Worm (Caenorhabditis elegans) whole organism, L4 larva: ENCODE data around the gene fbxc-33.

Experiments used
- D1046.2 ChIP-seq: fragments of 200-800 bp; sonication (Bioruptor generic); IDR thresholded peaks from 2 replicates; pipeline ENCODE4 v1.3.6; 2022; ENCODE audit warnings: missing genetic modification characterization, missing compliant biosample characterization
- R02D3.7 ChIP-seq: fragments of 150-350 bp; sonication (generic microtip); optimal IDR thresholded peaks from 3 replicates; lab custom pipeline; 2014; ENCODE audit warnings: missing biosample characterization, missing genetic modification characterization
- Y75B8A.6 ChIP-seq: fragments of 200-800 bp; sonication (Bioruptor generic); IDR thresholded peaks from 2 replicates; pipeline ENCODE4 v1.3.6; 2022; ENCODE audit warnings: missing genetic modification reagents, missing genetic modification characterization, missing compliant biosample characterization
- aha-1 ChIP-seq: fragments of 150-350 bp; peaks from one replicate; lab custom pipeline; 2014; ENCODE audit warnings: missing biosample characterization, missing genetic modification characterization
- ceh-20 ChIP-seq: fragments of 200-800 bp; sonication (Bioruptor generic); IDR thresholded peaks from 2 replicates; pipeline ENCODE4 v1.3.6; 2022; ENCODE audit warnings: missing genetic modification reagents, missing genetic modification characterization, missing compliant biosample characterization
- ceh-28 ChIP-seq: fragments of 150-350 bp; optimal IDR thresholded peaks from 2 replicates; lab custom pipeline; 2014; ENCODE audit warnings: missing biosample characterization, missing genetic modification reagents, missing genetic modification characterization
- ceh-44 ChIP-seq: fragments of 200-800 bp; sonication (Bioruptor generic); IDR thresholded peaks from 2 replicates; pipeline ENCODE4 v1.3.6; 2022; ENCODE audit warnings: missing genetic modification reagents, missing genetic modification characterization, missing compliant biosample characterization
- ctbp-1 ChIP-seq: fragments of 200-800 bp; sonication (Bioruptor generic); IDR thresholded peaks from 2 replicates; pipeline ENCODE4 v1.3.6; 2022; ENCODE audit warnings: missing genetic modification reagents, missing genetic modification characterization, missing compliant biosample characterization
- dmd-6 ChIP-seq: fragments of 200-800 bp; sonication (Bioruptor generic); IDR thresholded peaks from 2 replicates; pipeline ENCODE4 v1.3.6; 2022; ENCODE audit warnings: missing genetic modification reagents, missing genetic modification characterization, missing compliant biosample characterization
- dmd-8 ChIP-seq: fragments of 200-800 bp; sonication (Bioruptor generic); IDR thresholded peaks from 2 replicates; pipeline ENCODE4 v1.3.6; 2022; ENCODE audit warnings: missing genetic modification characterization, missing compliant biosample characterization
- dmd-9 ChIP-seq: fragments of 200-800 bp; sonication (Bioruptor generic); IDR thresholded peaks from 2 replicates; pipeline ENCODE4 v1.3.6; 2022; ENCODE audit warnings: missing genetic modification reagents, missing genetic modification characterization, missing compliant biosample characterization
- dpl-1 ChIP-seq: fragments of 150-350 bp; optimal IDR thresholded peaks from 2 replicates; lab custom pipeline; 2014; ENCODE audit warnings: missing biosample characterization, missing genetic modification reagents, missing genetic modification characterization
- fkh-10 ChIP-seq: fragments of 150-350 bp; optimal IDR thresholded peaks from 2 replicates; lab custom pipeline; 2014; ENCODE audit warnings: missing biosample characterization, missing genetic modification reagents, missing genetic modification characterization
- fos-1 ChIP-seq: fragments of 150-350 bp; optimal IDR thresholded peaks from 2 replicates; lab custom pipeline; 2014; ENCODE audit warnings: missing biosample characterization, missing genetic modification characterization
- hlh-11 ChIP-seq: fragments of 200-800 bp; sonication (Bioruptor generic); optimal IDR thresholded peaks from 2 replicates; lab custom pipeline; 2018; ENCODE audit warnings: mild to moderate bottlenecking, missing genetic modification characterization, missing compliant biosample characterization
- hlh-30 ChIP-seq: sonication (generic microtip); optimal IDR thresholded peaks from 2 replicates; lab custom pipeline; 2017; ENCODE audit warnings: antibody characterized with exemption, mild to moderate bottlenecking, missing genetic modification characterization, missing compliant biosample characterization; ENCODE audit not compliant: insufficient read depth
- jun-1 ChIP-seq: fragments of 150-350 bp; optimal IDR thresholded peaks from 2 replicates; lab custom pipeline; 2014; ENCODE audit warnings: missing biosample characterization, missing genetic modification reagents, missing genetic modification characterization
- lin-1 ChIP-seq: fragments of 200-800 bp; sonication (Bioruptor generic); IDR thresholded peaks from 2 replicates; pipeline ENCODE4 v1.3.6; 2022; ENCODE audit warnings: missing genetic modification reagents, missing genetic modification characterization, missing compliant biosample characterization
- lin-13 ChIP-seq: fragments of 150-350 bp; optimal IDR thresholded peaks from 2 replicates; lab custom pipeline; 2014; ENCODE audit warnings: missing biosample characterization, missing genetic modification reagents, missing genetic modification characterization
- lsy-2 ChIP-seq, 2 experiments: fragments of 150-350 bp in 1 of 2; sonication (generic microtip) in 1 of 2; optimal IDR thresholded peaks; 2 replicates each; lab custom pipeline; 2014 to 2017; ENCODE audit warnings: missing biosample characterization in 2 of 2, missing genetic modification characterization in 2 of 2
- mdl-1 ChIP-seq, 2 experiments: fragments of 150-350 bp in 1 of 2; sonication (generic microtip) in 1 of 2; optimal IDR thresholded peaks; 2 replicates each; lab custom pipeline; 2014 to 2017; ENCODE audit warnings: missing biosample characterization in 2 of 2, missing genetic modification characterization in 2 of 2
- mes-2 ChIP-seq: sonication (generic microtip); optimal IDR thresholded peaks from 2 replicates; lab custom pipeline; 2016; ENCODE audit warnings: missing genotype, mild to moderate bottlenecking, missing genetic modification characterization, missing compliant biosample characterization; ENCODE audit not compliant: poor library complexity, severe bottlenecking
- mxl-2 ChIP-seq: fragments of 200-800 bp; sonication (Bioruptor generic); conservative IDR thresholded peaks from 2 replicates; pipeline ENCODE4 v1.3.6; 2022; ENCODE audit warnings: missing genetic modification reagents, missing genetic modification characterization, missing compliant biosample characterization
- mxl-3 ChIP-seq: fragments of 200-800 bp; sonication (Bioruptor generic); optimal IDR thresholded peaks from 2 replicates; lab custom pipeline; 2018; ENCODE audit warnings: mild to moderate bottlenecking, missing genetic modification characterization, missing compliant biosample characterization
- nhr-10 ChIP-seq: fragments of 150-350 bp; optimal IDR thresholded peaks from 2 replicates; lab custom pipeline; 2014; ENCODE audit warnings: missing biosample characterization, missing genetic modification characterization
- nhr-102 ChIP-seq: sonication (generic microtip); optimal IDR thresholded peaks from 2 replicates; lab custom pipeline; 2016; ENCODE audit warnings: mild to moderate bottlenecking, missing genetic modification characterization, moderate library complexity, missing compliant biosample characterization
- nhr-237 ChIP-seq: sonication (generic microtip); optimal IDR thresholded peaks from 2 replicates; lab custom pipeline; 2017; ENCODE audit warnings: missing biosample characterization, missing genetic modification characterization
- nhr-25 ChIP-seq: sonication (generic microtip); optimal IDR thresholded peaks from 2 replicates; lab custom pipeline; 2017; ENCODE audit warnings: missing genetic modification characterization, mild to moderate bottlenecking, missing compliant biosample characterization, antibody characterized with exemption, moderate library complexity, borderline replicate concordance; ENCODE audit not compliant: insufficient read depth
- nhr-28 ChIP-seq: fragments of 150-350 bp; optimal IDR thresholded peaks from 2 replicates; lab custom pipeline; 2014; ENCODE audit warnings: missing biosample characterization, missing genetic modification characterization
- nhr-42 ChIP-seq: fragments of 200-800 bp; sonication (Bioruptor generic); IDR thresholded peaks from 2 replicates; pipeline ENCODE4 v1.3.6; 2022; ENCODE audit warnings: missing genetic modification characterization, missing compliant biosample characterization
- nhr-48 ChIP-seq: sonication (generic microtip); optimal IDR thresholded peaks from 2 replicates; lab custom pipeline; 2016; ENCODE audit warnings: mild to moderate bottlenecking, missing genetic modification characterization, missing compliant biosample characterization
- php-3 ChIP-seq: fragments of 200-800 bp; sonication (Bioruptor generic); IDR thresholded peaks from 2 replicates; pipeline ENCODE4 v1.3.6; 2022; ENCODE audit warnings: missing genetic modification reagents, missing genetic modification characterization, missing compliant biosample characterization
- pqm-1 ChIP-seq: sonication (generic microtip); optimal IDR thresholded peaks from 2 replicates; lab custom pipeline; 2017; ENCODE audit warnings: missing biosample characterization, missing genetic modification characterization
- set-16 ChIP-seq: fragments of 200-800 bp; sonication (Bioruptor generic); IDR thresholded peaks from 2 replicates; pipeline ENCODE4 v1.3.6; 2022; ENCODE audit warnings: missing genetic modification reagents, missing genetic modification characterization, missing compliant biosample characterization
- snpc-4 ChIP-seq: fragments of 150-350 bp; optimal IDR thresholded peaks from 2 replicates; lab custom pipeline; 2014; ENCODE audit warnings: missing biosample characterization, missing genetic modification characterization
- spr-1 ChIP-seq: sonication (generic microtip); optimal IDR thresholded peaks from 2 replicates; lab custom pipeline; 2016; ENCODE audit warnings: mild to moderate bottlenecking, missing genetic modification characterization, missing compliant biosample characterization
- spr-3 ChIP-seq: fragments of 200-800 bp; sonication (Bioruptor generic); optimal IDR thresholded peaks from 2 replicates; lab custom pipeline; 2018; ENCODE audit warnings: mild to moderate bottlenecking, missing genetic modification characterization, missing compliant biosample characterization
- unc-62 ChIP-seq, 3 experiments: fragments of 150-350 bp in 1 of 3; sonication (generic microtip); optimal IDR thresholded peaks in 2 of 3; peaks in 1 of 3; 1 replicate in 1 of 3; 2 replicates in 2 of 3; lab custom pipeline; 2014 to 2017; ENCODE audit warnings: missing biosample characterization in 3 of 3, missing genetic modification characterization in 3 of 3, missing genetic modification reagents in 3 of 3, missing genotype in 1 of 3
- vab-7 ChIP-seq: fragments of 200-800 bp; sonication (Bioruptor generic); IDR thresholded peaks from 2 replicates; pipeline ENCODE4 v1.3.6; 2022; ENCODE audit warnings: missing genetic modification reagents, missing genetic modification characterization, missing compliant biosample characterization
- ztf-11 ChIP-seq: fragments of 150-350 bp; optimal IDR thresholded peaks from 2 replicates; lab custom pipeline; 2014; ENCODE audit warnings: missing biosample characterization, missing genetic modification characterization
- ztf-7 ChIP-seq: fragments of 150-350 bp; optimal IDR thresholded peaks from 2 replicates; lab custom pipeline; 2014; ENCODE audit warnings: missing biosample characterization, missing genetic modification characterization

Gene fbxc-33

ce11 chrII:900720-901332 lies 12.6 kb upstream of the fbxc-33 start, which contains the start of gene T07D3.9:
TSS of gene T07D3.9 (minus strand) at chrII:900913.
- no peak for TF ChIP-seq fos-1 (tag; lab: Kevin White, UChicago)
- TF ChIP-seq aha-1 = no peak
- TF ChIP-seq php-3 (GFP tag; lab: Robert Waterston, UW) = no peak
- TF ChIP-seq spr-1 (tag; lab: Kevin White, UChicago) = no peak
- no peak for TF ChIP-seq dmd-8 (GFP tag; lab: Robert Waterston, UW)
- peak; percentile 30 for TF ChIP-seq nhr-10 (tag; lab: Kevin White, UChicago)
- TF ChIP-seq dmd-6 (GFP tag; lab: Robert Waterston, UW) = peak; percentile 83
- TF ChIP-seq pqm-1 = peak; percentile 66
- TF ChIP-seq fkh-10 (GFP tag; lab: Kevin White, UChicago) = no peak
- TF ChIP-seq nhr-48 (tag; lab: Kevin White, UChicago) = no peak
- TF ChIP-seq hlh-11 (tag; lab: Kevin White, UChicago) = peak; percentile 37
- TF ChIP-seq ceh-28 (tag; lab: Kevin White, UChicago) = no peak
- TF ChIP-seq ceh-44 (GFP tag; lab: Robert Waterston, UW) = no peak
- TF ChIP-seq nhr-28 (tag; lab: Kevin White, UChicago) = peak; percentile 58
- TF ChIP-seq nhr-42 (GFP tag; lab: Robert Waterston, UW) = no peak
- no peak for TF ChIP-seq nhr-25 (tag; lab: Kevin White, UChicago)
- no peak for TF ChIP-seq jun-1 (tag; lab: Kevin White, UChicago)

ce11 chrII:901632-902031 lies 11.8 kb upstream of the fbxc-33 start, which contains the start of gene T07D3.2:
TSS of gene T07D3.2 (plus strand) at chrII:901932.
- no peak for TF ChIP-seq dpl-1 (GFP tag; lab: Kevin White, UChicago)
- TF ChIP-seq hlh-30 (tag; lab: Kevin White, UChicago) = no peak
- TF ChIP-seq unc-62 (GFP tag; optimal IDR thresholded peaks at IDR 0.05 in 1 of 2; lab: Kevin White, UChicago) = peak in 1 of 2 experiments; percentile 21
- no peak for TF ChIP-seq unc-62 (tag; optimal IDR thresholded peaks at IDR 0.05; lab: Kevin White, UChicago)

- TF ChIP-seq set-16 (GFP tag; lab: Robert Waterston, UW) (peak; percentile 46), pqm-1 (no peak), snpc-4 (tag; lab: Kevin White, UChicago) (peak; percentile 25)
Observed at ce11 chrII:905335-905734, 8.1 kb upstream of the fbxc-33 start.

ce11 chrII:909554-909953 lies 3.9 kb upstream of the fbxc-33 start, which contains the start of the genes fbxc-24 and fbxc-27:
TSS of gene fbxc-24 (minus strand) at chrII:909654.
TSS of gene fbxc-27 (plus strand) at chrII:909769.
- no peak for TF ChIP-seq mxl-3 (GFP tag; lab: Kevin White, UChicago)
- no peak for TF ChIP-seq ctbp-1 (GFP tag; lab: Robert Waterston, UW)
- TF ChIP-seq hlh-30 (tag; lab: Kevin White, UChicago) = no peak
- TF ChIP-seq mxl-2 (GFP tag; lab: Robert Waterston, UW) = no peak
- TF ChIP-seq lin-13 = no peak
- no peak for TF ChIP-seq dmd-6 (GFP tag; lab: Robert Waterston, UW)
- no peak for TF ChIP-seq mes-2
- TF ChIP-seq spr-3 (GFP tag; lab: Kevin White, UChicago) = no peak
- TF ChIP-seq lsy-2 (tag; optimal IDR thresholded peaks at IDR 0.05; lab: Kevin White, UChicago) = no peak
- no peak for TF ChIP-seq nhr-237 (tag; lab: Kevin White, UChicago)
- no peak for TF ChIP-seq D1046.2
- no peak for TF ChIP-seq vab-7 (GFP tag; lab: Robert Waterston, UW)
- no peak for TF ChIP-seq snpc-4 (tag; lab: Kevin White, UChicago)

- TF ChIP-seq nhr-102 (no peak), nhr-28 (tag; lab: Kevin White, UChicago) (no peak), lin-1 (GFP tag; lab: Robert Waterston, UW) (no peak), spr-1 (tag; lab: Kevin White, UChicago) (no peak), ceh-20 (no peak), fkh-10 (GFP tag; lab: Kevin White, UChicago) (no peak), dmd-9 (GFP tag; lab: Robert Waterston, UW) (no peak), mdl-1 (tag; optimal IDR thresholded peaks at IDR 0.05; lab: Kevin White, UChicago) (no peak), hlh-11 (tag; lab: Kevin White, UChicago) (no peak), nhr-25 (tag; lab: Kevin White, UChicago) (no peak), Y75B8A.6 (no peak), fos-1 (tag; lab: Kevin White, UChicago) (no peak), ceh-44 (GFP tag; lab: Robert Waterston, UW) (no peak), aha-1 (no peak), R02D3.7 (tag; lab: Kevin White, UChicago) (no peak), ztf-7 (tag; lab: Kevin White, UChicago) (no peak), ztf-11 (no peak)
Observed at ce11 chrII:911680-912079, 1.8 kb upstream of the fbxc-33 start, which contains the start of gene fbxc-31. TSS of gene fbxc-31 (plus strand) at chrII:911980.
